Fruit fly (Drosophila melanogaster): ENCODE measurements around the gene PGRP-LC.

Gene PGRP-LC

dm6 chr3L:9383345-9384075, 44.9 kb downstream of the PGRP-LC start, which contains the start of gene Hsp27 (continued):
- TF ChIP-seq Hmr (GFP tag; optimal IDR thresholded peaks at IDR 0.05) (peak; percentile 98), zen2 (GFP tag; IDR thresholded peaks at IDR 0.05; ENCODE audit: partially characterized antibody) (no peak), CG6765 (GFP tag; optimal IDR thresholded peaks at IDR 0.05) (peak; percentile 88), CG10959 (GFP tag; IDR thresholded peaks at IDR 0.05) (peak; percentile 95), CG10147 (GFP tag; optimal IDR thresholded peaks at IDR 0.05) (peak; percentile 96), Pdp1 (GFP tag; optimal IDR thresholded peaks at IDR 0.05) (peak; percentile 96 to 99), Chrac-16 (GFP tag; optimal IDR thresholded peaks at IDR 0.05) (peak; percentile 98), Sox102F (GFP tag; optimal IDR thresholded peaks at IDR 0.05) (peak; percentile 99), az2 (GFP tag; optimal IDR thresholded peaks at IDR 0.05) (peak; percentile 99), inv (GFP tag; IDR thresholded peaks at IDR 0.05; ENCODE audit: partially characterized antibody) (no peak), CrebB (tag; optimal IDR thresholded peaks at IDR 0.05) (peak; percentile 93), CG15696 (tag; optimal IDR thresholded peaks at IDR 0.05) (peak; percentile 79), tin (GFP tag; optimal IDR thresholded peaks at IDR 0.05) (peak; percentile 98), Mes4 (GFP tag; optimal IDR thresholded peaks at IDR 0.05) (peak; percentile 68), CG1647 (GFP tag; optimal IDR thresholded peaks at IDR 0.05) (peak; percentile 97), hbn (GFP tag; IDR thresholded peaks at IDR 0.05; ENCODE audit: partially characterized antibody) (no peak), Scr (GFP tag; IDR thresholded peaks at IDR 0.05; ENCODE audit: partially characterized antibody) (no peak), CG32772 (GFP tag; IDR thresholded peaks at IDR 0.05) (peak; percentile 99), Fer2 (tag; optimal IDR thresholded peaks at IDR 0.05) (peak; percentile 88), CHES-1-like (GFP tag; optimal IDR thresholded peaks at IDR 0.05) (peak; percentile 83), fd64A (GFP tag; optimal IDR thresholded peaks at IDR 0.05) (peak; percentile 96), C15 (GFP tag; IDR thresholded peaks at IDR 0.05) (peak; percentile 96), cad (GFP tag; optimal IDR thresholded peaks at IDR 0.05) (no peak), CG3847 (GFP tag; IDR thresholded peaks at IDR 0.05) (peak; percentile 96), Bdp1 (GFP tag; optimal IDR thresholded peaks at IDR 0.05) (peak; percentile 83), vfl (GFP tag; optimal IDR thresholded peaks at IDR 0.05) (peak; percentile 97), CG12104 (GFP tag; optimal IDR thresholded peaks at IDR 0.05) (peak; percentile 92), zfh1 (GFP tag; IDR thresholded peaks at IDR 0.05) (peak; percentile 99), MTF-1 (GFP tag; optimal IDR thresholded peaks at IDR 0.05; ENCODE audit: borderline replicate concordance) (peak; percentile 94), trh (GFP tag; optimal IDR thresholded peaks at IDR 0.05) (peak; percentile 96), CG4328 (GFP tag; optimal IDR thresholded peaks at IDR 0.05) (peak; percentile 84), CG6813 (GFP tag; optimal IDR thresholded peaks at IDR 0.05) (peak; percentile 97), CG7745 (tag; optimal IDR thresholded peaks at IDR 0.05) (peak; percentile 70), ems (GFP tag; optimal IDR thresholded peaks at IDR 0.05) (peak; percentile 99), CG11504 (tag; optimal IDR thresholded peaks at IDR 0.05) (peak; percentile 97), chn (GFP tag; optimal IDR thresholded peaks at IDR 0.05) (peak; percentile 96), oc (tag; optimal IDR thresholded peaks at IDR 0.05) (peak; percentile 99), Mrtf (GFP tag; IDR thresholded peaks at IDR 0.05) (peak; percentile 98), sr (GFP tag; IDR thresholded peaks at IDR 0.05) (peak; percentile 97), Myb (GFP tag; optimal IDR thresholded peaks at IDR 0.05) (peak; percentile 76), CG8281 (tag; optimal IDR thresholded peaks at IDR 0.05) (peak; percentile 89), Jarid2 (GFP tag; optimal IDR thresholded peaks at IDR 0.05) (peak; percentile 93), usp (GFP tag; optimal IDR thresholded peaks at IDR 0.05) (no peak), CkIIα-i1 (GFP tag; IDR thresholded peaks at IDR 0.05) (peak; percentile 82), pros (GFP tag; optimal IDR thresholded peaks at IDR 0.05) (no peak), CG12391 (tag; optimal IDR thresholded peaks at IDR 0.05) (peak; percentile 98), ash1 (GFP tag; optimal IDR thresholded peaks at IDR 0.05) (peak; percentile 78), exex (tag; optimal IDR thresholded peaks at IDR 0.05) (no peak), TFAM (GFP tag; optimal IDR thresholded peaks at IDR 0.05) (peak; percentile 92)
